Worm (Caenorhabditis elegans): ENCODE measurements around the gene K10H10.4.

The K10H10.4 gene

DNA sequence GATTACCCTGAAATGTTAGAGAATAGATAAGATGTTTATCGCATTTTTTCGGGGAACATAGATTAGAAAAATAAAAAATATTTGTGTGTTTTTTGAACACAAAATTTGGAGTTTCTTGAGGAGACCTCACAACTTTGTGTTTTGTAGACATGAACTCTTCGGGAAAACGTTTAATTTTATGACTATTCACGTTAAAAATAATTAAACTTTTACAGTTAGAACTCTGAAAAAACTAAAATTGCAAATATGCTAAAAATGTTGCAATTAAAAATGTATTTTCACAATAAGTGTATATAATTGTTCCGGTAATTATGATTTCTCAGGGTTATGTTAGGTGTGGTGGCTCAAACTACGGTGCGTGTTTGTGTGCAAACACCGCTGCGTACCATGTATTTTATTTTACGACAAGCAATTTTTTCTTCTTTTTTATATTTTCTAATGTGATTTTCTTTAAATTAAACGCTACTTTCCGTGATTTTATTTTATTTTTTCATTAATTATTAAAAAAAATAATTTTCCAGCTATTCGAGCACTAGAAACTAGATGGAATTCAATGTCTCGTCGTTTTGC, 28.1 kb downstream of the K10H10.4 start, which contains the start of the genes F57C2.5 and spat-1 (continued):
- peak; percentile 68 for TF ChIP-seq nfya-1 (tag; optimal IDR thresholded peaks at IDR 0.05)
- no peak for TF ChIP-seq dve-1 (tag; optimal IDR thresholded peaks at IDR 0.05)
- TF ChIP-seq unc-86 (tag; optimal IDR thresholded peaks at IDR 0.05): peak; percentile 81
- TF ChIP-seq madf-2 (tag; optimal IDR thresholded peaks at IDR 0.05): peak; percentile 6
- no peak for TF ChIP-seq K09A11.1 (tag; optimal IDR thresholded peaks at IDR 0.05; ENCODE audit: insufficient read depth)
- TF ChIP-seq lin-11 (tag; optimal IDR thresholded peaks at IDR 0.05): no peak
- peak; percentile 61 for TF ChIP-seq pha-2 (tag; optimal IDR thresholded peaks at IDR 0.05)
- peak; percentile 99 for TF ChIP-seq ceh-31 (tag; optimal IDR thresholded peaks at IDR 0.05)
- TF ChIP-seq hlh-6 (tag; optimal IDR thresholded peaks at IDR 0.05): peak; percentile 6
- no peak for TF ChIP-seq pat-9 (tag; optimal IDR thresholded peaks at IDR 0.05)
- TF ChIP-seq syd-9 (tag; optimal IDR thresholded peaks at IDR 0.05): peak; percentile 58
- no peak for TF ChIP-seq ceh-30 (tag; optimal IDR thresholded peaks at IDR 0.05)
- no peak for TF ChIP-seq ama-1 (optimal IDR thresholded peaks at IDR 0.05)
- peak; percentile 53 for TF ChIP-seq ceh-24 (tag; optimal IDR thresholded peaks at IDR 0.05)
- TF ChIP-seq pqm-1 (tag; optimal IDR thresholded peaks at IDR 0.05): peak; percentile 91
- peak; percentile 96 for TF ChIP-seq hlh-8 (tag; optimal IDR thresholded peaks at IDR 0.05)
- TF ChIP-seq C08G9.2 (tag; optimal IDR thresholded peaks at IDR 0.05): peak; percentile 94
- no peak for TF ChIP-seq pax-1 (tag; optimal IDR thresholded peaks at IDR 0.05)
- TF ChIP-seq C38D4.7 (GFP tag; optimal IDR thresholded peaks at IDR 0.05): no peak
- TF ChIP-seq unc-3 (GFP tag; conservative IDR thresholded peaks at IDR 0.05): no peak
- peak; percentile 74 for TF ChIP-seq unc-3 (tag; optimal IDR thresholded peaks at IDR 0.05)
- TF ChIP-seq hlh-30 (tag; optimal IDR thresholded peaks at IDR 0.05; ENCODE audit: insufficient read depth): no peak
- peak; percentile 79 for TF ChIP-seq hlh-15 (tag; optimal IDR thresholded peaks at IDR 0.05)
- TF ChIP-seq gmeb-2 (tag; optimal IDR thresholded peaks at IDR 0.05): no peak
- TF ChIP-seq ceh-14 (tag; optimal IDR thresholded peaks at IDR 0.05): peak; percentile 97
- TF ChIP-seq pros-1 (tag; optimal IDR thresholded peaks at IDR 0.05): no peak
- TF ChIP-seq ceh-45 (GFP tag; IDR thresholded peaks at IDR 0.05): no peak
- no peak for TF ChIP-seq K02D7.2 (tag; optimal IDR thresholded peaks at IDR 0.05)
- no peak for TF ChIP-seq unc-55 (GFP tag; optimal IDR thresholded peaks at IDR 0.05)
- peak; percentile 64 for TF ChIP-seq ceh-19 (GFP tag; optimal IDR thresholded peaks at IDR 0.05)
- peak; percentile 93 for TF ChIP-seq lim-6 (tag; optimal IDR thresholded peaks at IDR 0.05)
- TF ChIP-seq npax-4 (tag; optimal IDR thresholded peaks at IDR 0.05): peak; percentile 19
- TF ChIP-seq tbx-2 (tag; optimal IDR thresholded peaks at IDR 0.05): peak; percentile 95
- peak; percentile 94 for TF ChIP-seq tbx-7 (tag; optimal IDR thresholded peaks at IDR 0.05)
- no peak for TF ChIP-seq odd-2 (tag; optimal IDR thresholded peaks at IDR 0.05)
- TF ChIP-seq mec-3 (tag; optimal IDR thresholded peaks at IDR 0.05; ENCODE audit: borderline replicate concordance): peak; percentile 73
- TF ChIP-seq sox-2 (GFP tag; IDR thresholded peaks at IDR 0.05): no peak
- no peak for TF ChIP-seq nhr-232 (tag; optimal IDR thresholded peaks at IDR 0.05)
- no peak for TF ChIP-seq ceh-48 (tag; optimal IDR thresholded peaks at IDR 0.05)
- TF ChIP-seq ceh-6 (GFP tag; optimal IDR thresholded peaks at IDR 0.05): no peak

DNA sequence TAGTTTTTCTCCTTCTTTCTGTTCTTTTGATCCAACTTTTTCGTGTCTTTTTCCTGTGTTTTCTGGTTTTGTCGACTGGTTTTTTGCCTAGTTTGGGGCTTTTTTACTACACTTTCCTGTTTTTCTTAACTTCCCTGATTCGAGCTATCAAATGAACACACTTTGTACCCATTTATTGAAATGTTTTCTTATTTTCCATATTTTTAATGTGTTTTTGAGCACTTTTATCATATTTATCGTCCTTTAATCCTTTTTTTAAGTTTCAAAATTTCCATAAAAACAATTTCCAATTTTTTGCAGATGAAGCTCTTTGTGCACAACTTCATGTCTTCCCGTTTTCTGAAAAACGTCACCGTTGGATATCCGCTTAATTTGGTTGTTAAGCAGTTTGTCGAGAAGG, 33.8 kb downstream of the K10H10.4 start, which contains the start of gene C04H5.1:
C04H5.1 (plus strand) TSS at position 301 of the 400 bp plus-strand sequence.
- TF ChIP-seq elt-4 (tag; optimal IDR thresholded peaks at IDR 0.05): no peak
- TF ChIP-seq sox-2 (GFP tag; IDR thresholded peaks at IDR 0.05): no peak
- no peak for TF ChIP-seq hlh-13 (GFP tag; optimal IDR thresholded peaks at IDR 0.05)
- no peak for TF ChIP-seq ceh-19 (GFP tag; optimal IDR thresholded peaks at IDR 0.05)
- no peak for TF ChIP-seq dve-1 (tag; optimal IDR thresholded peaks at IDR 0.05)
- no peak for TF ChIP-seq tbx-7 (tag; optimal IDR thresholded peaks at IDR 0.05)
- TF ChIP-seq T23F11.4 (GFP tag; optimal IDR thresholded peaks at IDR 0.05): no peak
- no peak for TF ChIP-seq ceh-48 (tag; optimal IDR thresholded peaks at IDR 0.05)
- no peak for TF ChIP-seq ceh-34 (tag; optimal IDR thresholded peaks at IDR 0.05)
- no peak for TF ChIP-seq dmd-4 (tag; optimal IDR thresholded peaks at IDR 0.05; ENCODE audit: borderline replicate concordance)
- TF ChIP-seq ceh-30 (tag; optimal IDR thresholded peaks at IDR 0.05): no peak
- no peak for TF ChIP-seq ahr-1 (tag; optimal IDR thresholded peaks at IDR 0.05)
- TF ChIP-seq lin-11 (tag; optimal IDR thresholded peaks at IDR 0.05): no peak
- no peak for TF ChIP-seq lim-6 (tag; optimal IDR thresholded peaks at IDR 0.05)
- TF ChIP-seq zip-5 (tag; optimal IDR thresholded peaks at IDR 0.05): no peak

Measured in whole organism, late embryonic.